Worm (Caenorhabditis elegans) whole organism, midembryonic: ENCODE results near the gene F53A3.7.

Experiments used
- T22C8.4 ChIP-seq: fragments of 200-800 bp; sonication (Bioruptor generic); IDR thresholded peaks from 2 replicates; pipeline ENCODE4 v1.3.6; 2022; ENCODE audit warnings: missing genetic modification characterization, missing compliant biosample characterization
- cog-1 ChIP-seq: sonication (generic microtip); optimal IDR thresholded peaks from 2 replicates; lab custom pipeline; 2016; ENCODE audit warnings: missing genetic modification characterization, missing compliant biosample characterization
- flt-1 ChIP-seq: fragments of 200-800 bp; sonication (Bioruptor generic); IDR thresholded peaks from 2 replicates; pipeline ENCODE4 v1.3.6; 2022; ENCODE audit warnings: missing genetic modification characterization, missing compliant biosample characterization
- klf-2 ChIP-seq: fragments of 200-800 bp; sonication (Bioruptor generic); conservative IDR thresholded peaks from 2 replicates; pipeline ENCODE4 v1.3.6; 2022; ENCODE audit warnings: missing genetic modification reagents, missing genetic modification characterization, missing compliant biosample characterization
- med-1 ChIP-seq: sonication (generic microtip); optimal IDR thresholded peaks from 2 replicates; lab custom pipeline; 2017; ENCODE audit warnings: missing genetic modification characterization, mild to moderate bottlenecking, missing compliant biosample characterization, antibody characterized with exemption, missing genetic modification reagents; ENCODE audit not compliant: insufficient read depth
- ref-1 ChIP-seq: fragments of 200-800 bp; sonication (Bioruptor generic); conservative IDR thresholded peaks from 2 replicates; pipeline ENCODE4 v1.3.6; 2022; ENCODE audit warnings: missing genetic modification reagents, missing genetic modification characterization, missing compliant biosample characterization
- tab-1 ChIP-seq: fragments of 200-800 bp; sonication (Bioruptor generic); IDR thresholded peaks from 2 replicates; pipeline ENCODE4 v1.3.6; 2022; ENCODE audit warnings: missing genetic modification characterization, missing compliant biosample characterization
- ztf-23 ChIP-seq: fragments of 200-800 bp; sonication (Bioruptor generic); IDR thresholded peaks from 2 replicates; pipeline ENCODE4 v1.3.6; 2022; ENCODE audit warnings: missing genetic modification reagents, missing genetic modification characterization, missing compliant biosample characterization
- ztf-29 ChIP-seq: fragments of 200-800 bp; sonication (Bioruptor generic); IDR thresholded peaks from 2 replicates; pipeline ENCODE4 v1.3.6; 2022; ENCODE audit warnings: missing genetic modification reagents, missing genetic modification characterization, missing compliant biosample characterization

F53A3.7 gene

ce11 chrIII:1951388-1951787 lies at the start of gene F53A3.7:
Gene F53A3.7, plus strand, starts transcription at chrIII:1951526.
- no peak for TF ChIP-seq ztf-29 (GFP tag; lab: Robert Waterston, UW)
- no peak for TF ChIP-seq ztf-23 (GFP tag; lab: Robert Waterston, UW)
- TF ChIP-seq T22C8.4 = no peak
- TF ChIP-seq cog-1 (tag; lab: Kevin White, UChicago) = no peak
- TF ChIP-seq flt-1 (GFP tag; lab: Robert Waterston, UW) = no peak
- TF ChIP-seq ref-1 (GFP tag; lab: Robert Waterston, UW) = no peak
- TF ChIP-seq klf-2 = no peak
- no peak for TF ChIP-seq med-1
- TF ChIP-seq tab-1 (GFP tag; lab: Robert Waterston, UW) = no peak

ce11 chrIII:1903966-1904365 lies 47.4 kb upstream of the F53A3.7 start:
- TF ChIP-seq ref-1 (GFP tag; lab: Robert Waterston, UW) = no peak
- TF ChIP-seq tab-1 (GFP tag; lab: Robert Waterston, UW) = no peak
- no peak for TF ChIP-seq klf-2
- no peak for TF ChIP-seq cog-1 (tag; lab: Kevin White, UChicago)
- no peak for TF ChIP-seq flt-1 (GFP tag; lab: Robert Waterston, UW)
- TF ChIP-seq ztf-29 (GFP tag; lab: Robert Waterston, UW) = no peak
- TF ChIP-seq ztf-23 (GFP tag; lab: Robert Waterston, UW) = no peak
- TF ChIP-seq med-1 = no peak
- TF ChIP-seq T22C8.4 = no peak

- TF ChIP-seq tab-1 (GFP tag; lab: Robert Waterston, UW) = no peak
- no peak for TF ChIP-seq med-1
- no peak for TF ChIP-seq ztf-29 (GFP tag; lab: Robert Waterston, UW)
- TF ChIP-seq ref-1 (GFP tag; lab: Robert Waterston, UW) = no peak
- no peak for TF ChIP-seq ztf-23 (GFP tag; lab: Robert Waterston, UW)
- TF ChIP-seq klf-2 = no peak
- no peak for TF ChIP-seq flt-1 (GFP tag; lab: Robert Waterston, UW)
- no peak for TF ChIP-seq cog-1 (tag; lab: Kevin White, UChicago)
- no peak for TF ChIP-seq T22C8.4
These were observed 45.7 kb upstream of the F53A3.7 start, which contains the start of the genes B0524.6 and pqn-41 for ce11 chrIII:1905589-1905988. Gene B0524.6, minus strand, starts transcription at chrIII:1905640. Gene pqn-41, plus strand, starts transcription at chrIII:1905958.

ce11 chrIII:1918311-1918932 lies 32.9 kb upstream of the F53A3.7 start:
- TF ChIP-seq med-1 (no peak), flt-1 (GFP tag; lab: Robert Waterston, UW) (no peak), T22C8.4 (no peak), ref-1 (GFP tag; lab: Robert Waterston, UW) (no peak), ztf-23 (GFP tag; lab: Robert Waterston, UW) (no peak), klf-2 (no peak), cog-1 (tag; lab: Kevin White, UChicago) (no peak), ztf-29 (GFP tag; lab: Robert Waterston, UW) (no peak), tab-1 (GFP tag; lab: Robert Waterston, UW) (no peak)

- TF ChIP-seq flt-1 (GFP tag; lab: Robert Waterston, UW) (peak; percentile 63; the same call in 1 of the 2 replicates), ztf-23 (GFP tag; lab: Robert Waterston, UW) (no peak), ref-1 (GFP tag; lab: Robert Waterston, UW) (no peak), T22C8.4 (no peak), cog-1 (tag; lab: Kevin White, UChicago) (peak; percentile 95), ztf-29 (GFP tag; lab: Robert Waterston, UW) (no peak; the same call in 1 of the 2 replicates)
These were observed 30.1 kb upstream of the F53A3.7 start for ce11 chrIII:1921136-1921680.

ce11 chrIII:1922081-1922480 lies 29.2 kb upstream of the F53A3.7 start:
- TF ChIP-seq flt-1 (GFP tag; lab: Robert Waterston, UW) (no peak), tab-1 (GFP tag; lab: Robert Waterston, UW) (no peak), ref-1 (GFP tag; lab: Robert Waterston, UW) (no peak), klf-2 (no peak), cog-1 (tag; lab: Kevin White, UChicago) (no peak), ztf-23 (GFP tag; lab: Robert Waterston, UW) (no peak), ztf-29 (GFP tag; lab: Robert Waterston, UW) (no peak), med-1 (no peak), T22C8.4 (no peak)

- TF ChIP-seq med-1 (no peak), tab-1 (GFP tag; lab: Robert Waterston, UW) (no peak), T22C8.4 (no peak), ref-1 (GFP tag; lab: Robert Waterston, UW) (no peak), cog-1 (tag; lab: Kevin White, UChicago) (no peak), klf-2 (no peak), ztf-23 (GFP tag; lab: Robert Waterston, UW) (no peak), flt-1 (GFP tag; lab: Robert Waterston, UW) (no peak), ztf-29 (GFP tag; lab: Robert Waterston, UW) (no peak)
These were observed 28.8 kb upstream of the F53A3.7 start for ce11 chrIII:1922516-1922915.

- TF ChIP-seq tab-1 (GFP tag; lab: Robert Waterston, UW) = peak; percentile 61; the same call in 1 of the 2 replicates
- TF ChIP-seq ztf-29 (GFP tag; lab: Robert Waterston, UW) = peak; percentile 48; the same call in 1 of the 2 replicates
- TF ChIP-seq cog-1 (tag; lab: Kevin White, UChicago) = peak; percentile 97
- TF ChIP-seq ref-1 (GFP tag; lab: Robert Waterston, UW) = no peak
- peak; percentile 79 for TF ChIP-seq flt-1 (GFP tag; lab: Robert Waterston, UW)
- TF ChIP-seq med-1 = no peak
- no peak for TF ChIP-seq T22C8.4
- 0 out of 2 replicates have a peak, but pooled peaks have one; percentile 7 for TF ChIP-seq ztf-23 (GFP tag; lab: Robert Waterston, UW)
- TF ChIP-seq klf-2 = no peak
These were observed 27.7 kb upstream of the F53A3.7 start for ce11 chrIII:1923419-1924318.
